Worm (Caenorhabditis elegans) whole organism, mixed stage, embryonic: ENCODE measurements around the gene ugt-19.

ENCODE experiments used
- M03D4.4 ChIP-seq: sonication (generic microtip); optimal IDR thresholded peaks from 2 replicates; lab custom pipeline; 2017; ENCODE audit warnings: mild to moderate bottlenecking, missing genetic modification characterization, missing compliant biosample characterization
- blmp-1 ChIP-seq: fragments of 150-350 bp; optimal IDR thresholded peaks from 2 replicates; lab custom pipeline; 2014; ENCODE audit warnings: missing biosample characterization, missing genetic modification characterization
- ceh-43 ChIP-seq: fragments of 200-800 bp; sonication (Bioruptor generic); optimal IDR thresholded peaks from 2 replicates; lab custom pipeline; 2018; ENCODE audit warnings: mild to moderate bottlenecking, missing genetic modification characterization, moderate library complexity, missing compliant biosample characterization
- ces-1 ChIP-seq: fragments of 150-350 bp; optimal IDR thresholded peaks from 2 replicates; lab custom pipeline; 2014; ENCODE audit warnings: missing biosample characterization, missing genetic modification reagents, missing genetic modification characterization
- drap-1 ChIP-seq: fragments of 200-800 bp; sonication (Bioruptor generic); optimal IDR thresholded peaks from 3 replicates; lab custom pipeline; 2018; ENCODE audit warnings: mild to moderate bottlenecking, missing genetic modification characterization, missing compliant biosample characterization
- flh-1 ChIP-seq: fragments of 200-800 bp; sonication (Bioruptor generic); optimal IDR thresholded peaks from 2 replicates; lab custom pipeline; 2018; ENCODE audit warnings: mild to moderate bottlenecking, missing genetic modification characterization, moderate library complexity, missing compliant biosample characterization
- mep-1 ChIP-seq: fragments of 150-350 bp; optimal IDR thresholded peaks from 2 replicates; lab custom pipeline; 2017; ENCODE audit warnings: missing biosample characterization, missing genetic modification reagents, missing genetic modification characterization, inconsistent platforms
- mls-2 ChIP-seq: sonication (generic microtip); optimal IDR thresholded peaks from 2 replicates; lab custom pipeline; 2016; ENCODE audit warnings: mild to moderate bottlenecking, missing genetic modification characterization, moderate library complexity, missing compliant biosample characterization
- nhr-2 ChIP-seq: fragments of 150-350 bp; optimal IDR thresholded peaks from 2 replicates; lab custom pipeline; 2014; ENCODE audit warnings: missing biosample characterization, missing genetic modification characterization
- nhr-237 ChIP-seq: fragments of 150-350 bp; optimal IDR thresholded peaks from 2 replicates; lab custom pipeline; 2014; ENCODE audit warnings: missing biosample characterization, missing genetic modification characterization
- pha-4 ChIP-seq: fragments of 150-350 bp; optimal IDR thresholded peaks from 2 replicates; lab custom pipeline; 2018; ENCODE audit warnings: missing biosample characterization, missing genetic modification reagents, missing genetic modification characterization
- ztf-11 ChIP-seq: fragments of 150-350 bp; optimal IDR thresholded peaks from 2 replicates; lab custom pipeline; 2014; ENCODE audit warnings: missing biosample characterization, missing genetic modification characterization

DNA sequence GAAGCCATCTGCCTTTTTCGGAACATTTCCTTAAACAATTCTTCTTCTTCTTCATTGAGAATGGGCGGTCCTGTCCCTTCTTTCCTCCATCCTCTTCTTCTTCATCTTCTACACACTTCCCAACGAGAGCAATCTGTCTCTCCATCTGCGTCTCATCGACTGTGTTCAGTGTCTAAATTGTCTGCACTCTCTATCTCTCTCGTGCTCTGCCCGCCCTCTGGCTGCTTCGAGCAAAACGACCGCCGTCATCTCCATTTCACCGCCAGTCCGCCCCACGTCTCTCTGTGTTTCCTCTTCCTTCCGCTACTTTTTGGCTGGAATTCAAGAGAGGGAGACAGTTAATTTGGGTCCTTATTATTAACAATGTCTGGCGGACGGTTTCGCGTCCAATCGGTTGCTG is 26.3 kb downstream of the ugt-19 start:
- TF ChIP-seq pha-4 (tag; lab: Kevin White, UChicago) (no peak), ceh-43 (GFP tag; lab: Kevin White, UChicago) (no peak), ztf-11 (tag; lab: Kevin White, UChicago) (no peak), drap-1 (no peak), flh-1 (GFP tag; lab: Kevin White, UChicago) (no peak), nhr-2 (tag; lab: Kevin White, UChicago) (no peak), mep-1 (tag; lab: Kevin White, UChicago) (no peak), nhr-237 (tag; lab: Kevin White, UChicago) (no peak), mls-2 (tag; lab: Kevin White, UChicago) (no peak), M03D4.4 (no peak), ces-1 (GFP tag; lab: Kevin White, UChicago) (peak; percentile 47), blmp-1 (tag; lab: Kevin White, UChicago) (no peak)
